Fruit fly (Drosophila melanogaster) whole organism, pupa: ENCODE results near the gene CG13842.

ENCODE experiments used
- CG10348 ChIP-seq: fragments of 200-800 bp; sonication (Bioruptor generic); IDR thresholded peaks from 2 replicates; pipeline ENCODE4 v1.3.6; 2022; ENCODE audit warnings: missing biosample characterization, missing genetic modification characterization
- CG12605 ChIP-seq: fragments of 200-800 bp; sonication (Bioruptor generic); IDR thresholded peaks from 2 replicates; pipeline ENCODE4 v1.3.6; 2022; ENCODE audit warnings: missing biosample characterization, missing genetic modification characterization
- CG13204 ChIP-seq: fragments of 200-800 bp; sonication (Bioruptor generic); optimal IDR thresholded peaks from 2 replicates; lab custom pipeline; 2018; ENCODE audit warnings: missing biosample characterization, mild to moderate bottlenecking, missing genetic modification characterization, moderate library complexity
- CG14655 ChIP-seq: fragments of 200-800 bp; sonication (Bioruptor generic); optimal IDR thresholded peaks from 3 replicates; lab custom pipeline; 2017; ENCODE audit warnings: mild to moderate bottlenecking, missing biosample characterization, missing genetic modification reagents, missing genetic modification characterization
- CG34367 ChIP-seq: fragments of 200-800 bp; sonication (Bioruptor generic); optimal IDR thresholded peaks from 2 replicates; lab custom pipeline; 2018; ENCODE audit warnings: missing biosample characterization, mild to moderate bottlenecking, missing genetic modification characterization
- CG8159 ChIP-seq: fragments of 200-800 bp; sonication (Bioruptor generic); optimal IDR thresholded peaks from 3 replicates; lab custom pipeline; 2018; ENCODE audit warnings: missing biosample characterization, mild to moderate bottlenecking, missing genetic modification characterization, moderate library complexity
- CG8301 ChIP-seq: fragments of 200-800 bp; sonication (Bioruptor generic); optimal IDR thresholded peaks from 2 replicates; lab custom pipeline; 2018; ENCODE audit warnings: missing biosample characterization, mild to moderate bottlenecking, missing genetic modification characterization
- CG9948 ChIP-seq: fragments of 200-800 bp; sonication (Bioruptor generic); optimal IDR thresholded peaks from 2 replicates; lab custom pipeline; 2018; ENCODE audit warnings: missing biosample characterization, mild to moderate bottlenecking, missing genetic modification characterization, moderate library complexity
- D1 ChIP-seq: fragments of 200-800 bp; sonication (Bioruptor generic); optimal IDR thresholded peaks from 2 replicates; lab custom pipeline; 2018; ENCODE audit warnings: missing biosample characterization, mild to moderate bottlenecking, missing genetic modification characterization, moderate library complexity
- EcR ChIP-seq: fragments of 200-800 bp; sonication (Bioruptor generic); optimal IDR thresholded peaks from 3 replicates; lab custom pipeline; 2019; ENCODE audit warnings: missing biosample characterization, missing genetic modification characterization, mild to moderate bottlenecking, moderate library complexity, missing genetic modification reagents
- Ets98B ChIP-seq: fragments of 200-800 bp; sonication (Bioruptor generic); IDR thresholded peaks from 2 replicates; pipeline ENCODE4 v1.3.6; 2022; ENCODE audit warnings: missing biosample characterization, missing genetic modification characterization
- Pif1A ChIP-seq: fragments of 200-800 bp; sonication (Bioruptor generic); optimal IDR thresholded peaks from 3 replicates; lab custom pipeline; 2016; ENCODE audit warnings: missing biosample characterization, missing genetic modification characterization
- Pif1B ChIP-seq: fragments of 200-800 bp; sonication (Bioruptor generic); optimal IDR thresholded peaks from 3 replicates; lab custom pipeline; 2016; ENCODE audit warnings: missing biosample characterization, missing genetic modification characterization
- Snoo ChIP-seq: fragments of 200-800 bp; sonication (Bioruptor generic); optimal IDR thresholded peaks from 3 replicates; lab custom pipeline; 2017; ENCODE audit warnings: missing biosample characterization, mild to moderate bottlenecking, missing genetic modification characterization, inconsistent platforms

- TF ChIP-seq EcR (no peak), Pif1B (GFP tag; lab: Kevin White, UChicago) (no peak), CG8159 (no peak), CG34367 (tag; lab: Kevin White, UChicago) (no peak), CG14655 (no peak), CG10348 (GFP tag; lab: Robert Waterston, UW) (no peak), Snoo (tag; lab: Kevin White, UChicago) (no peak), CG9948 (tag; lab: Kevin White, UChicago) (no peak), CG12605 (GFP tag; lab: Robert Waterston, UW) (no peak), CG8301 (tag; lab: Kevin White, UChicago) (no peak), D1 (no peak), CG13204 (no peak), Pif1A (GFP tag; lab: Kevin White, UChicago) (no peak), Ets98B (no peak)
These were observed 11.3 kb upstream of the CG13842 start for dm6 chr3R:22718401-22718800.
